Fruit fly (Drosophila melanogaster) whole organism, pupa: ENCODE measurements around the gene CenG1A.

ENCODE experiments used
- CG10348 ChIP-seq: fragments of 200-800 bp; sonication (Bioruptor generic); IDR thresholded peaks from 2 replicates; pipeline ENCODE4 v1.3.6; 2022; ENCODE audit warnings: missing biosample characterization, missing genetic modification characterization
- CG4496 ChIP-seq: fragments of 200-800 bp; sonication (Bioruptor generic); IDR thresholded peaks from 3 replicates; pipeline ENCODE4 v1.3.6; 2022; ENCODE audit warnings: missing biosample characterization, missing genetic modification characterization
- CG8301 ChIP-seq: fragments of 200-800 bp; sonication (Bioruptor generic); optimal IDR thresholded peaks from 2 replicates; lab custom pipeline; 2018; ENCODE audit warnings: missing biosample characterization, mild to moderate bottlenecking, missing genetic modification characterization
- rn ChIP-seq: fragments of 200-800 bp; sonication (Bioruptor generic); IDR thresholded peaks from 2 replicates; pipeline ENCODE4 v1.3.6; 2022; ENCODE audit warnings: missing biosample characterization, missing genetic modification characterization

DNA sequence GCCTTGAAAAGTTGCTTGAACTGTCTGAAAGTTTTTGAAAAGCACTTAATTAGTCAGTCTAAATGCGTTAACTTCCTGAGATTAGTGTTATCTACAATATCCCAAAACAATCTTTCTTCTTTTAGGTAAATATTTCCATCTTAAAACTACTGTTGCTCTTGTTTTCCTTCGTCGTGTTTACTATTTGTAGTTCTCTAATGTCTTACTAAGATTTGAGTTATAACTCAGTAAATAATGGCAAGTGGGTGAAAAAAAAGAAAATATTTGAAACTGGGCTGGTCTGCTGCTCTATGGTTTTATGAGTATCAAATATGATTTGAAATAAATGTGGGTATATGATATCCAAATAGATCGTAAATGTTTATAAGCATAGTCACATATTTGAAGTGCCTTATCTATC, 34.2 kb upstream of the CenG1A start:
- TF ChIP-seq rn (GFP tag; lab: Robert Waterston, UW), result no peak
- TF ChIP-seq CG8301, result no peak
- no peak for TF ChIP-seq CG4496
- no peak for TF ChIP-seq CG10348 (GFP tag; lab: Robert Waterston, UW)
